Worm (Caenorhabditis elegans) whole organism, L2 larva: ENCODE measurements around the gene nhr-128.

Experiments
- F13H6.1 ChIP-seq: sonication (generic microtip); optimal IDR thresholded peaks from 2 replicates; lab custom pipeline; 2016; ENCODE audit warnings: missing genetic modification characterization, missing compliant biosample characterization
- aly-2 ChIP-seq: fragments of 150-350 bp; optimal IDR thresholded peaks from 2 replicates; lab custom pipeline; 2014; ENCODE audit warnings: missing biosample characterization, missing genetic modification characterization
- blmp-1 ChIP-seq: sonication (generic microtip); optimal IDR thresholded peaks from 2 replicates; lab custom pipeline; 2017; ENCODE audit warnings: missing genetic modification characterization, mild to moderate bottlenecking, missing compliant biosample characterization, antibody characterized with exemption, moderate library complexity; ENCODE audit not compliant: insufficient read depth
- egl-27 ChIP-seq: sonication (generic microtip); optimal IDR thresholded peaks from 3 replicates; lab custom pipeline; 2017; ENCODE audit warnings: missing biosample characterization, missing genetic modification reagents, missing genetic modification characterization
- elt-3 ChIP-seq: sonication (generic microtip); optimal IDR thresholded peaks from 2 replicates; lab custom pipeline; 2017; ENCODE audit warnings: missing biosample characterization, missing genetic modification characterization
- mab-5 ChIP-seq: fragments of 150-350 bp; optimal IDR thresholded peaks from 2 replicates; lab custom pipeline; 2014; ENCODE audit warnings: missing biosample characterization, missing genetic modification characterization
- mdl-1 ChIP-seq, 2 experiments: fragments of 150-350 bp in 1 of 2; sonication (generic microtip) in 1 of 2; optimal IDR thresholded peaks; 2 replicates each; lab custom pipeline; 2017; ENCODE audit warnings: missing biosample characterization in 2 of 2, missing genetic modification characterization in 2 of 2
- nhr-129 ChIP-seq: fragments of 150-350 bp; optimal IDR thresholded peaks from 2 replicates; lab custom pipeline; 2014; ENCODE audit warnings: missing biosample characterization, missing genetic modification characterization

- TF ChIP-seq blmp-1 (tag; lab: Kevin White, UChicago) = no peak
- no peak for TF ChIP-seq F13H6.1 (tag; lab: Kevin White, UChicago)
- TF ChIP-seq nhr-129 (tag; lab: Kevin White, UChicago) = no peak
- no peak for TF ChIP-seq elt-3
- TF ChIP-seq mab-5 = no peak
- TF ChIP-seq egl-27 (tag; lab: Kevin White, UChicago) = no peak
- no peak for TF ChIP-seq mdl-1 (tag; optimal IDR thresholded peaks at IDR 0.05; lab: Kevin White, UChicago)
- TF ChIP-seq aly-2 (tag; lab: Kevin White, UChicago) = no peak
These were observed 11.3 kb downstream of the nhr-128 start, which contains the start of gene nhr-96 for ce11 chrV:2233177-2233576.
